Fruit fly (Drosophila melanogaster) whole organism, adult: ENCODE data around the gene Eip63F-1.

Experiments used
- CG11617 ChIP-seq: fragments of 200-800 bp; sonication (Bioruptor generic); optimal IDR thresholded peaks from 2 replicates; lab custom pipeline; 2017; ENCODE audit warnings: mild to moderate bottlenecking, missing biosample characterization, missing genetic modification reagents, missing genetic modification characterization
- CG12768 ChIP-seq: fragments of 200-800 bp; sonication (Bioruptor generic); optimal IDR thresholded peaks from 2 replicates; lab custom pipeline; 2017; ENCODE audit warnings: missing biosample characterization, missing genetic modification characterization, mild to moderate bottlenecking, moderate library complexity, missing genetic modification reagents
- CG14711 ChIP-seq: fragments of 200-800 bp; sonication (Bioruptor generic); optimal IDR thresholded peaks from 2 replicates; lab custom pipeline; 2018; ENCODE audit warnings: missing biosample characterization, mild to moderate bottlenecking, missing genetic modification characterization, moderate library complexity
- CG1620 ChIP-seq: fragments of 200-800 bp; sonication (Bioruptor generic); optimal IDR thresholded peaks from 2 replicates; lab custom pipeline; 2016; ENCODE audit warnings: missing biosample characterization, missing genetic modification characterization
- CG33017 ChIP-seq: fragments of 200-800 bp; sonication (Bioruptor generic); optimal IDR thresholded peaks from 2 replicates; lab custom pipeline; 2018; ENCODE audit warnings: missing biosample characterization, mild to moderate bottlenecking, missing genetic modification characterization, moderate library complexity
- CG5204 ChIP-seq: fragments of 200-800 bp; sonication (Bioruptor generic); optimal IDR thresholded peaks from 2 replicates; lab custom pipeline; 2016; ENCODE audit warnings: missing biosample characterization, missing genetic modification characterization
- CG7045 ChIP-seq: fragments of 200-800 bp; sonication (Bioruptor generic); optimal IDR thresholded peaks from 2 replicates; lab custom pipeline; 2017; ENCODE audit warnings: missing biosample characterization, mild to moderate bottlenecking, missing genetic modification characterization
- CG7101 ChIP-seq: fragments of 200-800 bp; sonication (Bioruptor generic); optimal IDR thresholded peaks from 2 replicates; lab custom pipeline; 2018; ENCODE audit warnings: missing biosample characterization, mild to moderate bottlenecking, missing genetic modification characterization, moderate library complexity
- Clk ChIP-seq: fragments of 200-800 bp; sonication (Bioruptor generic); optimal IDR thresholded peaks from 2 replicates; lab custom pipeline; 2017; ENCODE audit warnings: missing biosample characterization, missing genetic modification characterization
- Crg-1 ChIP-seq: fragments of 200-800 bp; sonication (Bioruptor generic); optimal IDR thresholded peaks from 2 replicates; lab custom pipeline; 2016; ENCODE audit warnings: missing biosample characterization, missing genetic modification characterization
- Hr96 ChIP-seq: fragments of 200-800 bp; sonication (Bioruptor generic); optimal IDR thresholded peaks from 2 replicates; lab custom pipeline; 2016; ENCODE audit warnings: missing biosample characterization, missing genetic modification characterization
- Mnt ChIP-seq: fragments of 200-800 bp; sonication (Bioruptor generic); optimal IDR thresholded peaks from 2 replicates; lab custom pipeline; 2016; ENCODE audit warnings: missing biosample characterization, mild to moderate bottlenecking, missing genetic modification characterization
- bab1 ChIP-seq: fragments of 200-800 bp; sonication (Bioruptor generic); optimal IDR thresholded peaks from 3 replicates; lab custom pipeline; 2019; ENCODE audit warnings: missing biosample characterization, mild to moderate bottlenecking, missing genetic modification characterization, moderate library complexity
- cic ChIP-seq: fragments of 200-800 bp; sonication (Bioruptor generic); optimal IDR thresholded peaks from 2 replicates; lab custom pipeline; 2017; ENCODE audit warnings: missing biosample characterization, mild to moderate bottlenecking, missing genetic modification characterization, moderate library complexity
- cnc ChIP-seq, 2 experiments: fragments of >200 bp; optimal IDR thresholded peaks; 2 replicates each; lab custom pipeline; 2017
- kay ChIP-seq: fragments of 200-800 bp; sonication (Bioruptor generic); peaks from one replicate; lab custom pipeline; 2016; ENCODE audit warnings: missing biosample characterization, missing genetic modification characterization, borderline replicate concordance
- ovo ChIP-seq: fragments of 200-800 bp; sonication (Bioruptor generic); optimal IDR thresholded peaks from 2 replicates; lab custom pipeline; 2016; ENCODE audit warnings: missing biosample characterization, missing genetic modification characterization
- pad ChIP-seq: fragments of 200-800 bp; sonication (Bioruptor generic); optimal IDR thresholded peaks from 3 replicates; lab custom pipeline; 2017; ENCODE audit warnings: missing biosample characterization, missing genetic modification characterization, mild to moderate bottlenecking, moderate library complexity, missing genetic modification reagents
- tj ChIP-seq: fragments of 200-800 bp; sonication (Bioruptor generic); optimal IDR thresholded peaks from 3 replicates; lab custom pipeline; 2017; ENCODE audit warnings: missing biosample characterization, mild to moderate bottlenecking, missing genetic modification characterization, moderate library complexity
- toe ChIP-seq: fragments of 200-800 bp; sonication (Bioruptor generic); optimal IDR thresholded peaks from 2 replicates; lab custom pipeline; 2016; ENCODE audit warnings: missing biosample characterization, missing genetic modification characterization

Gene Eip63F-1

DNA sequence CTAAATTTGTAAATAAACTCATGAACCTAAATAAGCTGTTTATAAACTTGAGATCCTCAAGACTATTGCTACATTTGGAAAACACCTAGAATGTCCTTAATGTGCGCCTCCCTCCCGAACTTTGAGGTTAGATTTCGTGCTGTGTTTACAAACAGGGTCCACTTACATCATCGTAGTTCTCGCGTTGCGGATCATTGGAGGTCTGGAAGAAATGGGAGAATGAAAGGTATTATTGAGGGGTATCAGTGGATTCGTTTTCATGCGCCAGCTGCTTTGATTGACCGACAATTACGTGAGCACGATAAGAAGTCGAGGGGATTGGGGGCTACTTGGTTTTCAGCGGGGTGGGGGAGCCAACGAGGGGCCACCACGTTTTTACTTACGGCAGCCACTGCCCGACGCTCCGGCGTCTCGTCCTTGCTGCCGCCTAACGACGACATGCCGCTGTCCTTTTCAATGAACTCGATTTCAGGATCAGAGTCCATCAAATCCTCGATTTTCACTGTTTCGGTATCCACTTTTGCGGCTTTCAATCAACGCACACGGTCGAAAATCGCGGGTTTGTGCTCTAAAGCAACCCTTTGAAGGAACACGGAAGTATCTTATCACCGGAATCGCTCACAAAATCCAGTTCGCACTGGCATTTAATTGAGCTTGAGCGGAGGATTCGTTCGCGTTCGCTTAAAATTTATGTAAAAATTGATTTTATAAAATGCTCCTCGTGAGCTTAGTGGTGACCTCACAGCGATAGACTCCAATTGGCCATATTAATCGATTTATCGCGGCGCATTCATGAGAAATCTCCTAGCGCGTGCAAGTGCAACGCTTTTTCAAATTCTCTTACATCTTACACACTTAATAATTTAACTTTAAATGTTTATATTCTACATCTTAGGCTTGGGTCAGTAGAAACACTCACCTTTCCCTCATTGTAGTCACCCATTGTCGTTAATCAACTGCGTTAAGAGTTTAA lies 26.3 kb downstream of the Eip63F-1 start:
- TF ChIP-seq Mnt, result peak; percentile 62
- no peak for TF ChIP-seq CG7045
- no peak for TF ChIP-seq kay (GFP tag; lab: Kevin White, UChicago)
- TF ChIP-seq CG12768, result peak; percentile 1
- TF ChIP-seq tj (GFP tag; lab: Kevin White, UChicago), result peak; percentile 1
- TF ChIP-seq bab1 (GFP tag; lab: Kevin White, UChicago), result peak; percentile 16

DNA sequence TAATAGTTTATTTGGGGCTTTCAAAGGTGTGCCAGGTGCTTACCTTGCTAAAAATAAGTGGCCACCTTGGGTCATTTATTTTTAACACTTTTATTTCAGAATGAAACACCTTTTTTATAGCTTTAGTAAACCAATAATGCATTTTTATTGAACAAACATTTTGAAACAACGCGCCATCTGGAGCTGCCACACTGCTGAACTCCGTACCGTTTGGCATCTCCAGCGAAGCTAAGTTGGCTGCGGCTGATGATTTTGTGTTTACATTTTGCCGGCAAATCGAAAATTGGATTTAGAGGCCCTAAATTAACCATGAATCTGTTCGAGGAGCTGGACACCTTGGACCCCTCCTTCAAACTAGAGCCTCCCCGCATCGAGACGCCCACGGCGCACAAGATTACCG lies 30.3 kb downstream of the Eip63F-1 start, which contains the start of gene ida:
ida (plus strand) TSS at position 234 of the 400 bp plus-strand sequence.
- TF ChIP-seq Mnt (peak; percentile 41), Hr96 (no peak), cnc (optimal IDR thresholded peaks at IDR 0.05; lab: Kevin White, UChicago) (no peak), cic (GFP tag; lab: Kevin White, UChicago) (peak; percentile 27), CG12768 (peak; percentile 29), CG11617 (GFP tag; lab: Kevin White, UChicago) (no peak), Clk (GFP tag; lab: Kevin White, UChicago) (no peak), pad (GFP tag; lab: Kevin White, UChicago) (no peak), tj (GFP tag; lab: Kevin White, UChicago) (peak; percentile 14), toe (GFP tag; lab: Kevin White, UChicago) (no peak), bab1 (GFP tag; lab: Kevin White, UChicago) (peak; percentile 23), Crg-1 (GFP tag; lab: Kevin White, UChicago) (no peak), CG5204 (no peak), CG7045 (no peak)

DNA sequence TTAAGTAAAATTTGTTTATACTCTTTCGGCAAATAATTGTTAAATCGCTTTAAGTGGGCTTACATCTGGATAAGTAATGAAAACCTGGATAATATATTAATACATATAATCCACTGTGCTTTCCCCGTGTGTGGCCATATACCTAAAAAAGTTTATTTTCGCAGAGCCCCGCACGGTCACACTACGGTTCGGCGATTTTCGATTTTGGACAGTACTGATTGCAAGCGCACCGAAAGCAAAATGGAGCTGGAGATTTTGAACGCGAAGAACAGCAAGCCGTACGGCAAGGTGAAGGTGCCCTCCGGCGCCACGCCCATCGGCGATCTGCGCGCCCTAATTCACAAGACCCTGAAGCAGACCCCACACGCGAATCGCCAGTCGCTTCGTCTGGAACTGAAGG lies 32.1 kb downstream of the Eip63F-1 start, which contains the start of gene Sc2:
Sc2 (plus strand) TSS at position 192 of the 400 bp plus-strand sequence.
- TF ChIP-seq cic (GFP tag; lab: Kevin White, UChicago), result peak; percentile 12
- TF ChIP-seq bab1 (GFP tag; lab: Kevin White, UChicago), result peak; percentile 8
- no peak for TF ChIP-seq CG12768
- no peak for TF ChIP-seq toe (GFP tag; lab: Kevin White, UChicago)
- TF ChIP-seq tj (GFP tag; lab: Kevin White, UChicago), result no peak
- no peak for TF ChIP-seq CG7045
- no peak for TF ChIP-seq pad (GFP tag; lab: Kevin White, UChicago)

dm6 chr3L:3902491-3903198 lies 32.8 kb downstream of the Eip63F-1 start, which contains the start of gene Ubi-p63E:
TSS of gene Ubi-p63E (minus strand) at chr3L:3903184.
- TF ChIP-seq CG5204, result peak; percentile 78
- TF ChIP-seq tj (GFP tag; lab: Kevin White, UChicago), result no peak
- TF ChIP-seq cic (GFP tag; lab: Kevin White, UChicago), result peak; percentile 51
- TF ChIP-seq pad (GFP tag; lab: Kevin White, UChicago), result peak; percentile 32
- TF ChIP-seq CG7101 (tag; lab: Kevin White, UChicago), result peak; percentile 56
- TF ChIP-seq cnc (optimal IDR thresholded peaks at IDR 0.05; lab: Kevin White, UChicago), result no peak
- TF ChIP-seq CG33017 (tag; lab: Kevin White, UChicago), result peak; percentile 50
- TF ChIP-seq bab1 (GFP tag; lab: Kevin White, UChicago), result peak; percentile 55
- peak; percentile 57 for TF ChIP-seq CG14711 (tag; lab: Kevin White, UChicago)
- peak; percentile 63 for TF ChIP-seq CG11617 (GFP tag; lab: Kevin White, UChicago)
- peak; percentile 54 for TF ChIP-seq CG1620 (GFP tag; lab: Kevin White, UChicago)
- TF ChIP-seq Clk (GFP tag; lab: Kevin White, UChicago), result peak; percentile 47
- peak; percentile 82 for TF ChIP-seq CG7045
- peak; percentile 68 for TF ChIP-seq ovo (GFP tag; lab: Kevin White, UChicago)
- peak; percentile 51 for TF ChIP-seq Hr96
- peak; percentile 83 for TF ChIP-seq Mnt
- TF ChIP-seq kay (GFP tag; lab: Kevin White, UChicago), result peak; percentile 80
- TF ChIP-seq CG12768, result peak; percentile 45
- peak; percentile 86 for TF ChIP-seq toe (GFP tag; lab: Kevin White, UChicago)
- TF ChIP-seq Crg-1 (GFP tag; lab: Kevin White, UChicago), result peak; percentile 46

- TF ChIP-seq cnc (optimal IDR thresholded peaks at IDR 0.05; lab: Kevin White, UChicago) (no peak), CG14711 (tag; lab: Kevin White, UChicago) (no peak), kay (GFP tag; lab: Kevin White, UChicago) (peak; percentile 95), CG1620 (GFP tag; lab: Kevin White, UChicago) (no peak), bab1 (GFP tag; lab: Kevin White, UChicago) (no peak), CG7101 (tag; lab: Kevin White, UChicago) (no peak), Crg-1 (GFP tag; lab: Kevin White, UChicago) (peak; percentile 4), CG33017 (tag; lab: Kevin White, UChicago) (no peak), ovo (GFP tag; lab: Kevin White, UChicago) (no peak), cic (GFP tag; lab: Kevin White, UChicago) (no peak), pad (GFP tag; lab: Kevin White, UChicago) (no peak), CG12768 (peak; percentile 67), CG5204 (peak; percentile 10), Mnt (peak; percentile 22), CG7045 (no peak), toe (GFP tag; lab: Kevin White, UChicago) (no peak), CG11617 (GFP tag; lab: Kevin White, UChicago) (no peak), Hr96 (no peak), Clk (GFP tag; lab: Kevin White, UChicago) (peak; percentile 1), tj (GFP tag; lab: Kevin White, UChicago) (peak; percentile 87)
Observed at dm6 chr3L:3901865-3902490, 33.4 kb downstream of the Eip63F-1 start.
